Worm (Caenorhabditis elegans) whole organism, L1 larva: ENCODE results near the gene K01A11.1.

ENCODE experiments used
- alr-1 ChIP-seq: fragments of 200-800 bp; sonication (Bioruptor generic); optimal IDR thresholded peaks from 2 replicates; lab custom pipeline; 2018; ENCODE audit warnings: borderline replicate concordance, mild to moderate bottlenecking, missing genetic modification characterization, missing compliant biosample characterization
- unc-86 ChIP-seq: sonication (generic microtip); optimal IDR thresholded peaks from 2 replicates; lab custom pipeline; 2016; ENCODE audit warnings: missing genetic modification characterization, missing compliant biosample characterization

ce11 chrIII:3425438-3425837 is 5.8 kb downstream of the K01A11.1 start, which contains the start of gene metl-18:
- TF ChIP-seq alr-1 (no peak), unc-86 (tag; lab: Kevin White, UChicago) (no peak)
